Worm (Caenorhabditis elegans): ENCODE data around the gene ule-2.
A peak's percentile ranks its signal among the peaks of the same experiment; 100 is the strongest.

Gene ule-2

ce11 chrIV:14658054-14658631 is 23.2 kb downstream of the ule-2 start, which contains the start of gene anoh-2 (continued):
- TF ChIP-seq nhr-27 (tag; optimal IDR thresholded peaks at IDR 0.05) (no peak), mes-4 (tag; optimal IDR thresholded peaks at IDR 0.05) (no peak), let-607 (tag; optimal IDR thresholded peaks at IDR 0.05) (no peak), T26A5.8 (tag; optimal IDR thresholded peaks at IDR 0.05) (no peak), athp-1 (tag; optimal IDR thresholded peaks at IDR 0.05) (peak; percentile 40), dpff-1 (tag; optimal IDR thresholded peaks at IDR 0.05) (no peak), ama-1 (optimal IDR thresholded peaks at IDR 0.05) (no peak), ama-1 (GFP tag; optimal IDR thresholded peaks at IDR 0.05) (no peak), zfh-2 (GFP tag; conservative IDR thresholded peaks at IDR 0.05) (no peak), nhr-90 (tag; optimal IDR thresholded peaks at IDR 0.05) (peak; percentile 10), ceh-91 (GFP tag; IDR thresholded peaks at IDR 0.05) (no peak), C06A6.2 (GFP tag; conservative IDR thresholded peaks at IDR 0.05) (no peak), nfya-1 (tag; optimal IDR thresholded peaks at IDR 0.05; ENCODE audit: borderline replicate concordance, insufficient read depth) (no peak), attf-3 (GFP tag; conservative IDR thresholded peaks at IDR 0.05) (no peak), dpl-1 (GFP tag; optimal IDR thresholded peaks at IDR 0.05) (no peak), snpc-4 (GFP tag; optimal IDR thresholded peaks at IDR 0.05) (peak; percentile 54), snpc-4 (tag; optimal IDR thresholded peaks at IDR 0.05) (peak in 3 of 4 experiments; percentile 10 to 94 (median 16)), ekl-4 (GFP tag; IDR thresholded peaks at IDR 0.05) (no peak), unc-130 (GFP tag; optimal IDR thresholded peaks at IDR 0.05) (peak; percentile 12), him-1 (tag; optimal IDR thresholded peaks at IDR 0.05) (no peak), tbp1 (GFP tag; optimal IDR thresholded peaks at IDR 0.05) (peak; percentile 49), F52B5.7 (tag; optimal IDR thresholded peaks at IDR 0.05) (no peak), lsy-27 (tag; optimal IDR thresholded peaks at IDR 0.05; ENCODE audit: borderline replicate concordance, insufficient read depth) (no peak), lag-1 (GFP tag; IDR thresholded peaks at IDR 0.05) (no peak), mel-28 (tag; optimal IDR thresholded peaks at IDR 0.05; ENCODE audit: borderline replicate concordance) (no peak), gei-17 (GFP tag; optimal IDR thresholded peaks at IDR 0.05) (no peak), mcd-1 (GFP tag; IDR thresholded peaks at IDR 0.05) (0 out of 2 replicates have a peak, but pooled peaks have one; percentile 21), Y53G8AR.9 (GFP tag; conservative IDR thresholded peaks at IDR 0.05) (0 out of 2 replicates have a peak, but pooled peaks have one; percentile 51), snpc-1.1 (tag; optimal IDR thresholded peaks at IDR 0.05; ENCODE audit: insufficient read depth) (no peak), ZK185.1 (tag; optimal IDR thresholded peaks at IDR 0.05; ENCODE audit: poor library complexity, severe bottlenecking) (no peak), repo-1 (tag; optimal IDR thresholded peaks at IDR 0.05) (no peak), Y79H2A.3 (GFP tag; conservative IDR thresholded peaks at IDR 0.05) (0 out of 2 replicates have a peak, but pooled peaks have one; percentile 27), zim-3 (tag; optimal IDR thresholded peaks at IDR 0.05) (no peak), xnd-1 (tag; optimal IDR thresholded peaks at IDR 0.05) (peak; percentile 2), B0035.1 (tag; optimal IDR thresholded peaks at IDR 0.05) (no peak), Y67H2A.10 (GFP tag; conservative IDR thresholded peaks at IDR 0.05) (no peak), lin-40 (tag; optimal IDR thresholded peaks at IDR 0.05) (no peak), F39B2.1 (GFP tag; IDR thresholded peaks at IDR 0.05) (no peak), nfya-2 (GFP tag; IDR thresholded peaks at IDR 0.05) (no peak), ztf-28 (GFP tag; IDR thresholded peaks at IDR 0.05) (no peak), attf-6 (GFP tag; IDR thresholded peaks at IDR 0.05) (peak; percentile 94), snpc-1.3 (tag; optimal IDR thresholded peaks at IDR 0.05; ENCODE audit: insufficient read depth) (peak; percentile 20), mxl-1 (tag; optimal IDR thresholded peaks at IDR 0.05) (no peak), ceh-100 (GFP tag; IDR thresholded peaks at IDR 0.05) (no peak), hlh-26 (GFP tag; conservative IDR thresholded peaks at IDR 0.05) (no peak), D2030.7 (GFP tag; IDR thresholded peaks at IDR 0.05) (peak; percentile 30; the same call in 1 of the 2 replicates), ztf-3 (GFP tag; optimal IDR thresholded peaks at IDR 0.05) (no peak), F22D6.2 (tag; optimal IDR thresholded peaks at IDR 0.05) (no peak)

All from whole organism, young adult.